Fruit fly (Drosophila melanogaster): ENCODE data around the gene crb.

The crb gene

dm6 chr3R:24359957-24360356, 65.1 kb downstream of the crb start, which contains the start of gene CG18528 (continued):
- TF ChIP-seq Hr39 (optimal IDR thresholded peaks at IDR 0.05): no peak
- TF ChIP-seq yki (optimal IDR thresholded peaks at IDR 0.05): no peak
- peak; percentile 11; the same call in 1 of the 2 replicates for TF ChIP-seq seq (GFP tag; IDR thresholded peaks at IDR 0.05)
- TF ChIP-seq pzg (GFP tag; optimal IDR thresholded peaks at IDR 0.05): peak; percentile 89
- TF ChIP-seq dysf (GFP tag; IDR thresholded peaks at IDR 0.05): 0 out of 3 replicates have a peak, but pooled peaks have one; percentile 6
- TF ChIP-seq CG2202 (tag; optimal IDR thresholded peaks at IDR 0.05): no peak
- TF ChIP-seq CoRest (tag; optimal IDR thresholded peaks at IDR 0.05): peak; percentile 64
- no peak for TF ChIP-seq CG11247 (GFP tag; IDR thresholded peaks at IDR 0.05)
- peak; percentile 82 for TF ChIP-seq her (GFP tag; optimal IDR thresholded peaks at IDR 0.05)
- no peak for TF ChIP-seq B-H2 (GFP tag; optimal IDR thresholded peaks at IDR 0.05)
- peak; percentile 51 for TF ChIP-seq CG15514 (GFP tag; optimal IDR thresholded peaks at IDR 0.05)
- TF ChIP-seq HmgD (GFP tag; optimal IDR thresholded peaks at IDR 0.05): peak; percentile 50
- no peak for TF ChIP-seq al (GFP tag; IDR thresholded peaks at IDR 0.05)
- TF ChIP-seq gfzf (GFP tag; optimal IDR thresholded peaks at IDR 0.05): peak; percentile 96
- TF ChIP-seq knrl (GFP tag; IDR thresholded peaks at IDR 0.05; ENCODE audit: partially characterized antibody): peak; percentile 15; the same call in 1 of the 3 replicates
- no peak for TF ChIP-seq CG6254 (GFP tag; optimal IDR thresholded peaks at IDR 0.05)
- TF ChIP-seq CG4360 (GFP tag; IDR thresholded peaks at IDR 0.05): peak; percentile 12; the same call in 1 of the 2 replicates
- no peak for TF ChIP-seq Deaf1 (tag; optimal IDR thresholded peaks at IDR 0.05)
- no peak for TF ChIP-seq CG10267 (tag; optimal IDR thresholded peaks at IDR 0.05)
- TF ChIP-seq Hmr (GFP tag; optimal IDR thresholded peaks at IDR 0.05): no peak
- no peak for TF ChIP-seq CG43689 (GFP tag; IDR thresholded peaks at IDR 0.05)
- peak; percentile 6 for TF ChIP-seq CG12391 (tag; optimal IDR thresholded peaks at IDR 0.05)
- TF ChIP-seq CG17802 (tag; optimal IDR thresholded peaks at IDR 0.05): peak; percentile 51
- no peak for TF ChIP-seq Dfd (GFP tag; optimal IDR thresholded peaks at IDR 0.05)
- peak; percentile 60 for TF ChIP-seq HmgZ (tag; optimal IDR thresholded peaks at IDR 0.05)
- TF ChIP-seq bbx (GFP tag; IDR thresholded peaks at IDR 0.05; ENCODE audit: partially characterized antibody): 0 out of 2 replicates have a peak, but pooled peaks have one; percentile 39
- peak; percentile 28 for TF ChIP-seq CG17186 (GFP tag; optimal IDR thresholded peaks at IDR 0.05)
- TF ChIP-seq Bdp1 (GFP tag; optimal IDR thresholded peaks at IDR 0.05): no peak
- peak; percentile 49 for TF ChIP-seq trem (tag; optimal IDR thresholded peaks at IDR 0.05)
- TF ChIP-seq stwl (tag; optimal IDR thresholded peaks at IDR 0.05): peak; percentile 73
- peak; percentile 92 for TF ChIP-seq Ets97D (GFP tag; optimal IDR thresholded peaks at IDR 0.05)
- TF ChIP-seq CG9437 (GFP tag; optimal IDR thresholded peaks at IDR 0.05): no peak
- TF ChIP-seq CG8765 (GFP tag; IDR thresholded peaks at IDR 0.05): no peak
- TF ChIP-seq Ets65A (GFP tag): peak; percentile 85
- TF ChIP-seq CG11560 (tag; IDR thresholded peaks at IDR 0.05): peak; percentile 54; the same call in 1 of the 3 replicates
- no peak for TF ChIP-seq so (GFP tag; IDR thresholded peaks at IDR 0.05)
- no peak for TF ChIP-seq org-1 (GFP tag; optimal IDR thresholded peaks at IDR 0.05)
- TF ChIP-seq pho (GFP tag; optimal IDR thresholded peaks at IDR 0.05): peak; percentile 6
- TF ChIP-seq CG16813 (GFP tag; IDR thresholded peaks at IDR 0.05; ENCODE audit: partially characterized antibody): no peak
- TF ChIP-seq CG4617 (GFP tag; optimal IDR thresholded peaks at IDR 0.05; ENCODE audit: borderline replicate concordance): peak; percentile 15
- peak; percentile 82 for TF ChIP-seq CG9797 (GFP tag; optimal IDR thresholded peaks at IDR 0.05)
- peak; percentile 33; the same call in 1 of the 3 replicates for TF ChIP-seq ci (GFP tag; IDR thresholded peaks at IDR 0.05)
- TF ChIP-seq CG14014 (GFP tag; IDR thresholded peaks at IDR 0.05): no peak
- no peak for TF ChIP-seq aop (GFP tag; IDR thresholded peaks at IDR 0.05)
- TF ChIP-seq CG13296 (GFP tag; optimal IDR thresholded peaks at IDR 0.05): no peak
- TF ChIP-seq Lhr (GFP tag; optimal IDR thresholded peaks at IDR 0.05): peak; percentile 84
- TF ChIP-seq Scr (GFP tag; IDR thresholded peaks at IDR 0.05; ENCODE audit: partially characterized antibody): peak; percentile 31
- no peak for TF ChIP-seq C15 (GFP tag; IDR thresholded peaks at IDR 0.05)
- TF ChIP-seq Myb (GFP tag; optimal IDR thresholded peaks at IDR 0.05): peak; percentile 97
- peak; percentile 47 for TF ChIP-seq phol (tag; optimal IDR thresholded peaks at IDR 0.05)
- peak; percentile 71 for TF ChIP-seq zen (tag; optimal IDR thresholded peaks at IDR 0.05)

Data from whole organism, embryonic.